Worm (Caenorhabditis elegans) whole organism, mixed stage, embryonic: ENCODE data around the gene sqt-1.

Source experiments
- ces-1 ChIP-seq: fragments of 150-350 bp; optimal IDR thresholded peaks from 2 replicates; lab custom pipeline; 2014; ENCODE audit warnings: missing biosample characterization, missing genetic modification reagents, missing genetic modification characterization
- flh-1 ChIP-seq: fragments of 200-800 bp; sonication (Bioruptor generic); optimal IDR thresholded peaks from 2 replicates; lab custom pipeline; 2018; ENCODE audit warnings: mild to moderate bottlenecking, missing genetic modification characterization, moderate library complexity, missing compliant biosample characterization
- ham-2 ChIP-seq: fragments of 200-800 bp; sonication (Bioruptor generic); optimal IDR thresholded peaks from 2 replicates; lab custom pipeline; 2018; ENCODE audit warnings: mild to moderate bottlenecking, missing genetic modification characterization, missing compliant biosample characterization
- lin-13 ChIP-seq: fragments of 150-350 bp; optimal IDR thresholded peaks from 2 replicates; lab custom pipeline; 2014; ENCODE audit warnings: missing biosample characterization, missing genetic modification characterization
- lsy-2 ChIP-seq: fragments of 150-350 bp; optimal IDR thresholded peaks from 2 replicates; lab custom pipeline; 2014; ENCODE audit warnings: missing biosample characterization, missing genetic modification characterization
- nhr-237 ChIP-seq: fragments of 150-350 bp; optimal IDR thresholded peaks from 2 replicates; lab custom pipeline; 2014; ENCODE audit warnings: missing biosample characterization, missing genetic modification characterization
- snpc-4 ChIP-seq: fragments of 150-350 bp; optimal IDR thresholded peaks from 2 replicates; lab custom pipeline; 2014; ENCODE audit warnings: missing biosample characterization, missing genetic modification characterization

ce11 chrII:11339507-11339906 lies 1.9 kb upstream of the sqt-1 start, which contains the start of gene rmd-3:
- TF ChIP-seq lsy-2 (tag; lab: Kevin White, UChicago) (no peak), nhr-237 (tag; lab: Kevin White, UChicago) (no peak), snpc-4 (tag; lab: Kevin White, UChicago) (no peak), ces-1 (no peak), flh-1 (GFP tag; lab: Kevin White, UChicago) (no peak), lin-13 (tag; lab: Kevin White, UChicago) (no peak), ham-2 (GFP tag; lab: Kevin White, UChicago) (no peak)
